Fruit fly (Drosophila melanogaster) whole organism: ENCODE data around the gene CG46318.

Experiments used
- CG8478 ChIP-seq: fragments of >200 bp; optimal IDR thresholded peaks from 2 replicates; lab custom pipeline; 2018; ENCODE audit warnings: inconsistent platforms
- psq ChIP-seq: fragments of >200 bp; optimal IDR thresholded peaks from 2 replicates; lab custom pipeline; 2017
- usp ChIP-seq: fragments of >200 bp; optimal IDR thresholded peaks from 2 replicates; lab custom pipeline; 2017; ENCODE audit warnings: missing biosample characterization, missing genetic modification characterization, mixed read lengths

dm6 chr3R:18641242-18641757, 39.1 kb upstream of the CG46318 start, which contains the start of gene CG14301:
- no peak for TF ChIP-seq psq (lab: Kevin White, UChicago)
- no peak for TF ChIP-seq usp (GFP tag; lab: Kevin White, UChicago)
- no peak for TF ChIP-seq CG8478 (lab: Kevin White, UChicago)
